Worm (Caenorhabditis elegans): ENCODE measurements around the gene qua-1.

Gene qua-1

DNA sequence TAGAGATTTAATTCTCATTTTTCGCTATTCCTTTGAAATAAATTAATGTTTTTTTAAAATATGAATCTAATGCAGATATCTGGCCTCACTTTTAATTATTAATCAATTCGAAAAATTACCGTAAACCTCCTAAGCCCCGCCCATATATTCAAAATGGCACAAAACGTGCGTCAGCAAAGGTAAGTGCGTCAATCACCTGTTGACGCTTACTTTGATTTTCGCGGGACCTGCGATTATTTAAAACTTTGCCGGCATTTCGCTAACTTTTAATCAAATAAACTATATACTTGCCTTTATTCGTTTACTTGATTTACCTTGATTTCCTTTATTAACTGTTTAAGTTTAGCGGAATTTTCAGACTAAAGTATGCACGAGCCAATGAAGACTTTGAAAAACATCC, 40.6 kb upstream of the qua-1 start, which contains the start of gene pch-2 (continued):
- TF ChIP-seq lin-26 (GFP tag; IDR thresholded peaks at IDR 0.05) (no peak), F57C9.4 (tag; optimal IDR thresholded peaks at IDR 0.05) (no peak), sdz-38 (tag; optimal IDR thresholded peaks at IDR 0.05) (no peak), him-1 (tag; optimal IDR thresholded peaks at IDR 0.05) (no peak), madf-3 (GFP tag; IDR thresholded peaks at IDR 0.05) (no peak), hsf-1 (GFP tag; IDR thresholded peaks at IDR 0.05) (no peak), cebp-2 (GFP tag; IDR thresholded peaks at IDR 0.05) (no peak)

ce11 chrII:8160916-8161315, 37.7 kb upstream of the qua-1 start:
- no peak for TF ChIP-seq ZK185.1 (tag; optimal IDR thresholded peaks at IDR 0.05; ENCODE audit: poor library complexity, severe bottlenecking)
- no peak for TF ChIP-seq lsy-27 (tag; optimal IDR thresholded peaks at IDR 0.05; ENCODE audit: borderline replicate concordance, insufficient read depth)
- TF ChIP-seq him-1 (tag; optimal IDR thresholded peaks at IDR 0.05): no peak
- TF ChIP-seq egl-18 (GFP tag; IDR thresholded peaks at IDR 0.05): no peak
- no peak for TF ChIP-seq madf-3 (GFP tag; IDR thresholded peaks at IDR 0.05)

DNA sequence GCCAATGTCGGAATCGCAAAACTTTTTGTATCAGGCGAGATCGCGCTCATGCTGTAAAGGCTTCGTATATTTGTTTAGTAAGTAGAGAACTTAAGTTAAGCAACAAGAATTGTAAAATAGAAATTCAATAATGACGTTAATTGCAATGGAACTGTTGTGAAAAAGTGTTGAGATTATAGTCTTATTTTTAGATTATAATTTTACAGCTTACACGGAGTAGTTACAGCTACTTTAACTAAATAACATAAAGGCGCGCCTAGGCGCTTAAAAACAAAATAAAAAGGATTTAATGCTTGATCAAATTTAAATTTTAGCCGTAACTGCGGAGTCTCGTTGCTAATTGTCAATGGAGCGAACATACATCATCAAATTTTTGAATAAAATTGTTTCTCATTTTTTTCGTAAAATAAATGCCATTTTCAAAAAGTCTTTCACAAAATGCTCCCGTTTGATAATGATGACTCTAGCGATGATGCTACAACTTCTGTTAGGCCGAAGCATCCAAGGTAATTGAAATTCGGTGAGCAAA, 36.4 kb upstream of the qua-1 start, which contains the start of the genes emb-27 and rrf-3:
TSS of gene emb-27 (minus strand) at position 51 of the 529 bp plus-strand sequence.
TSS of gene rrf-3 (plus strand) at position 346 of the 529 bp plus-strand sequence.
- TF ChIP-seq ceh-100 (GFP tag; IDR thresholded peaks at IDR 0.05) (no peak), lir-1 (GFP tag; conservative IDR thresholded peaks at IDR 0.05) (no peak), ztf-18 (tag; optimal IDR thresholded peaks at IDR 0.05) (peak; percentile 12), dpl-1 (GFP tag; optimal IDR thresholded peaks at IDR 0.05) (peak; percentile 51), efl-1 (GFP tag; optimal IDR thresholded peaks at IDR 0.05) (peak; percentile 83), mcd-1 (GFP tag; IDR thresholded peaks at IDR 0.05) (peak; percentile 76), athp-1 (tag; optimal IDR thresholded peaks at IDR 0.05) (no peak), lin-54 (GFP tag; optimal IDR thresholded peaks at IDR 0.05) (peak; percentile 51), attf-3 (GFP tag; conservative IDR thresholded peaks at IDR 0.05) (peak; percentile 88), F33H1.4 (GFP tag; IDR thresholded peaks at IDR 0.05) (peak; percentile 35; the same call in 1 of the 2 replicates), madf-6 (GFP tag; IDR thresholded peaks at IDR 0.05) (peak; percentile 48), attf-5 (GFP tag; optimal IDR thresholded peaks at IDR 0.05) (peak; percentile 83), lsl-1 (GFP tag; optimal IDR thresholded peaks at IDR 0.05) (peak; percentile 26)

ce11 chrII:8169283-8169682, 29.3 kb upstream of the qua-1 start, which contains the start of gene T05C12.15:
Gene T05C12.15, plus strand, starts transcription at chrII:8169583.
- TF ChIP-seq unc-130 (GFP tag; optimal IDR thresholded peaks at IDR 0.05): no peak
- TF ChIP-seq nfya-2 (GFP tag; IDR thresholded peaks at IDR 0.05): no peak
- no peak for TF ChIP-seq nhr-90 (tag; optimal IDR thresholded peaks at IDR 0.05)
- TF ChIP-seq zfh-2 (GFP tag; conservative IDR thresholded peaks at IDR 0.05): no peak

DNA sequence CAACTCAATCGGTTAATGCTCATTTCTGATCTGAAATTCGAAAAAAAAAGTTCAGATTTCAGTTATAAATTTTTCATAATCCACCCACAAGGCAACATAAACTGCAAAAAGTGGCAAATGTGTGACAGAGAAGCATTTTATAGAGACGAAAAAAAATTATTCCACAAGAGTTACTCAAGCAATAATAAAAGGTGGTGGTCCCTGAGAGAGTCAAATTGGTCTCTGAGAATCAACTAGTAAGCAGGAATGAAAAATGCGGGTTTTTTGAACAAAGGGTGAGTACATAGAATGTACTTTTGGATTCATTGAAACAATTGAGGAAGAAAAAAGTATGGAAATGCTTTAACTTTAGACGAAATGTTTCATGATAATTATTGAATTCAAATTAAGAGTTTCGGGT, 28.2 kb upstream of the qua-1 start, which contains the start of gene T05C12.11:
TSS of gene T05C12.11 (minus strand) at position 101 of the 400 bp plus-strand sequence.
- TF ChIP-seq egl-18 (GFP tag; IDR thresholded peaks at IDR 0.05): no peak
- TF ChIP-seq ceh-27 (GFP tag; optimal IDR thresholded peaks at IDR 0.05): no peak
- TF ChIP-seq ztf-6 (GFP tag; IDR thresholded peaks at IDR 0.05): no peak
- TF ChIP-seq nhr-90 (tag; optimal IDR thresholded peaks at IDR 0.05): no peak
- no peak for TF ChIP-seq F37B4.10 (GFP tag; IDR thresholded peaks at IDR 0.05)
- no peak for TF ChIP-seq nfyb-1 (GFP tag; IDR thresholded peaks at IDR 0.05)
- no peak for TF ChIP-seq hmg-20 (GFP tag; IDR thresholded peaks at IDR 0.05)
- no peak for TF ChIP-seq mes-4 (tag; optimal IDR thresholded peaks at IDR 0.05)
- no peak for TF ChIP-seq snpc-4 (GFP tag; optimal IDR thresholded peaks at IDR 0.05)
- TF ChIP-seq snpc-4 (tag; optimal IDR thresholded peaks at IDR 0.05): no peak
- TF ChIP-seq mcd-1 (GFP tag; IDR thresholded peaks at IDR 0.05): no peak
- TF ChIP-seq aptf-2 (GFP tag; conservative IDR thresholded peaks at IDR 0.05): no peak
- TF ChIP-seq hlh-26 (GFP tag; conservative IDR thresholded peaks at IDR 0.05): no peak
- TF ChIP-seq Y95B8A.8 (GFP tag; IDR thresholded peaks at IDR 0.05): no peak
- no peak for TF ChIP-seq attf-6 (GFP tag; IDR thresholded peaks at IDR 0.05)

Measured in whole organism, young adult.